Worm (Caenorhabditis elegans) whole organism, L3 larva: ENCODE data around the gene yars-2.
A peak's percentile ranks its signal among the peaks of the same experiment; 100 is the strongest.

Source experiments
- aly-2 ChIP-seq: fragments of 150-350 bp; optimal IDR thresholded peaks from 2 replicates; lab custom pipeline; 2014; ENCODE audit warnings: missing biosample characterization, missing genetic modification characterization
- ama-1 ChIP-seq: fragments of 150-350 bp; optimal IDR thresholded peaks from 2 replicates; lab custom pipeline; 2018
- ceh-28 ChIP-seq: fragments of 150-350 bp; optimal IDR thresholded peaks from 2 replicates; lab custom pipeline; 2014; ENCODE audit warnings: missing biosample characterization, missing genetic modification reagents, missing genetic modification characterization
- ceh-82 ChIP-seq: fragments of 150-350 bp; optimal IDR thresholded peaks from 2 replicates; lab custom pipeline; 2014; ENCODE audit warnings: missing biosample characterization, missing genetic modification characterization
- daf-12 ChIP-seq: fragments of 150-350 bp; optimal IDR thresholded peaks from 2 replicates; lab custom pipeline; 2014; ENCODE audit warnings: missing biosample characterization, missing genetic modification reagents, missing genetic modification characterization
- egl-5 ChIP-seq: fragments of 150-350 bp; optimal IDR thresholded peaks from 2 replicates; lab custom pipeline; 2017; ENCODE audit warnings: missing biosample characterization, missing genetic modification reagents, missing genetic modification characterization, inconsistent platforms
- elt-1 ChIP-seq: fragments of 150-350 bp; optimal IDR thresholded peaks from 2 replicates; lab custom pipeline; 2014; ENCODE audit warnings: missing biosample characterization, missing genetic modification characterization
- elt-2 ChIP-seq: sonication (generic microtip); optimal IDR thresholded peaks from 2 replicates; lab custom pipeline; 2016; ENCODE audit warnings: missing genetic modification reagents, mild to moderate bottlenecking, missing genetic modification characterization, missing compliant biosample characterization
- elt-3 ChIP-seq, 3 experiments: fragments of 150-350 bp in 1 of 3; sonication (generic microtip) in 2 of 3; optimal IDR thresholded peaks; 2 replicates in 2 of 3; 4 replicates in 1 of 3; lab custom pipeline; 2014 to 2017; ENCODE audit warnings: missing biosample characterization in 3 of 3, missing genetic modification characterization in 3 of 3
- fkh-2 ChIP-seq: fragments of 150-350 bp; optimal IDR thresholded peaks from 2 replicates; lab custom pipeline; 2014; ENCODE audit warnings: missing biosample characterization, missing genetic modification reagents, missing genetic modification characterization
- fos-1 ChIP-seq: fragments of 150-350 bp; optimal IDR thresholded peaks from 2 replicates; lab custom pipeline; 2014; ENCODE audit warnings: missing biosample characterization, missing genetic modification characterization
- hmg-11 ChIP-seq: sonication (generic microtip); optimal IDR thresholded peaks from 2 replicates; lab custom pipeline; 2016; ENCODE audit warnings: missing genetic modification characterization, missing compliant biosample characterization
- jun-1 ChIP-seq: fragments of 150-350 bp; optimal IDR thresholded peaks from 2 replicates; lab custom pipeline; 2014; ENCODE audit warnings: missing biosample characterization, missing genetic modification reagents, missing genetic modification characterization
- lin-15B ChIP-seq: fragments of 150-350 bp; optimal IDR thresholded peaks from 2 replicates; lab custom pipeline; 2014; ENCODE audit warnings: missing biosample characterization, missing genetic modification characterization
- lin-39 ChIP-seq: fragments of 150-350 bp; optimal IDR thresholded peaks from 2 replicates; lab custom pipeline; 2018; ENCODE audit warnings: missing biosample characterization, missing genetic modification reagents, missing genetic modification characterization
- lsy-12 ChIP-seq: sonication (generic microtip); optimal IDR thresholded peaks from 2 replicates; lab custom pipeline; 2016; ENCODE audit warnings: mild to moderate bottlenecking, missing genetic modification characterization, missing compliant biosample characterization
- mml-1 ChIP-seq: fragments of 150-350 bp; sonication (generic microtip); optimal IDR thresholded peaks from 3 replicates; lab custom pipeline; 2014; ENCODE audit warnings: missing biosample characterization, missing genetic modification characterization
- nfya-1 ChIP-seq: sonication (generic microtip); optimal IDR thresholded peaks from 2 replicates; lab custom pipeline; 2017; ENCODE audit warnings: missing genetic modification characterization, mild to moderate bottlenecking, missing compliant biosample characterization, antibody characterized with exemption, moderate library complexity; ENCODE audit not compliant: insufficient read depth
- nhr-11 ChIP-seq: fragments of 150-350 bp; optimal IDR thresholded peaks from 2 replicates; lab custom pipeline; 2014; ENCODE audit warnings: missing biosample characterization, missing genetic modification characterization
- nhr-12 ChIP-seq: fragments of 150-350 bp; optimal IDR thresholded peaks from 2 replicates; lab custom pipeline; 2014; ENCODE audit warnings: missing biosample characterization, missing genetic modification characterization
- nhr-23 ChIP-seq: fragments of 150-350 bp; optimal IDR thresholded peaks from 2 replicates; lab custom pipeline; 2014; ENCODE audit warnings: missing biosample characterization, missing genetic modification reagents, missing genetic modification characterization
- nhr-237 ChIP-seq: fragments of 150-350 bp; optimal IDR thresholded peaks from 2 replicates; lab custom pipeline; 2014; ENCODE audit warnings: missing biosample characterization, missing genetic modification characterization
- nhr-25 ChIP-seq: sonication (generic microtip); optimal IDR thresholded peaks from 2 replicates; lab custom pipeline; 2017; ENCODE audit warnings: missing biosample characterization, missing genetic modification characterization
- nhr-43 ChIP-seq: sonication (generic microtip); optimal IDR thresholded peaks from 2 replicates; lab custom pipeline; 2016; ENCODE audit warnings: mild to moderate bottlenecking, missing genetic modification characterization, missing compliant biosample characterization; ENCODE audit not compliant: poor library complexity, severe bottlenecking
- nhr-67 ChIP-seq: fragments of 150-350 bp; optimal IDR thresholded peaks from 2 replicates; lab custom pipeline; 2014; ENCODE audit warnings: missing biosample characterization, missing genetic modification characterization
- pha-4 ChIP-seq: fragments of 150-350 bp; optimal IDR thresholded peaks from 2 replicates; lab custom pipeline; 2014; ENCODE audit warnings: missing biosample characterization, missing genetic modification reagents, missing genetic modification characterization
- pqm-1 ChIP-seq: fragments of 150-350 bp; optimal IDR thresholded peaks from 2 replicates; lab custom pipeline; 2017; ENCODE audit warnings: missing biosample characterization, missing genetic modification characterization, inconsistent platforms
- sea-2 ChIP-seq: fragments of 150-350 bp; sonication (generic microtip); optimal IDR thresholded peaks from 4 replicates; lab custom pipeline; 2014; ENCODE audit warnings: missing biosample characterization, missing genetic modification reagents, missing genetic modification characterization
- snpc-4 ChIP-seq: fragments of 150-350 bp; optimal IDR thresholded peaks from 2 replicates; lab custom pipeline; 2014; ENCODE audit warnings: missing biosample characterization, missing genetic modification characterization
- tbx-2 ChIP-seq: sonication (generic microtip); optimal IDR thresholded peaks from 2 replicates; lab custom pipeline; 2016; ENCODE audit warnings: mild to moderate bottlenecking, missing genetic modification characterization, missing compliant biosample characterization
- unc-62 ChIP-seq: fragments of 150-350 bp; sonication (generic microtip); optimal IDR thresholded peaks from 4 replicates; lab custom pipeline; 2014; ENCODE audit warnings: missing biosample characterization, missing genetic modification reagents, missing genetic modification characterization
- ztf-4 ChIP-seq: fragments of 150-350 bp; optimal IDR thresholded peaks from 2 replicates; lab custom pipeline; 2014; ENCODE audit warnings: missing biosample characterization, missing genetic modification characterization

The yars-2 gene

ce11 chrIV:4705922-4706321 lies 6.5 kb downstream of the yars-2 start:
- TF ChIP-seq sea-2, result no peak
- TF ChIP-seq nfya-1 (tag; lab: Kevin White, UChicago), result peak; percentile 73
- no peak for TF ChIP-seq fkh-2 (tag; lab: Kevin White, UChicago)

ce11 chrIV:4705182-4705581 lies 7.2 kb downstream of the yars-2 start:
- TF ChIP-seq elt-1 (tag; lab: Kevin White, UChicago) (no peak), mml-1 (no peak), elt-3 (tag; optimal IDR thresholded peaks at IDR 0.05; lab: Kevin White, UChicago) (no peak), sea-2 (no peak), nhr-25 (tag; lab: Kevin White, UChicago) (peak; percentile 55), lin-39 (tag; lab: Kevin White, UChicago) (peak; percentile 60), fos-1 (no peak), pha-4 (tag; lab: Kevin White, UChicago) (peak; percentile 67), nhr-43 (tag; lab: Kevin White, UChicago) (no peak), pqm-1 (peak; percentile 47), lsy-12 (tag; lab: Kevin White, UChicago) (peak; percentile 45), elt-2 (tag; lab: Kevin White, UChicago) (peak; percentile 72), daf-12 (no peak), ceh-82 (no peak), hmg-11 (tag; lab: Kevin White, UChicago) (peak; percentile 7), nfya-1 (tag; lab: Kevin White, UChicago) (peak; percentile 92), jun-1 (tag; lab: Kevin White, UChicago) (peak; percentile 58), egl-5 (peak; percentile 7), lin-15B (tag; lab: Kevin White, UChicago) (peak; percentile 68), snpc-4 (peak; percentile 46), nhr-12 (tag; lab: Kevin White, UChicago) (no peak), nhr-23 (tag; lab: Kevin White, UChicago) (peak; percentile 72)
- TF ChIP-seq, all 47 proteins: peak for 13

ce11 chrIV:4703911-4704310 lies 8.5 kb downstream of the yars-2 start, which contains the start of gene ogdh-1:
ogdh-1 (minus strand) TSS chrIV:4704011.
- TF ChIP-seq nfya-1 (tag; lab: Kevin White, UChicago), result no peak
- no peak for TF ChIP-seq unc-62
- no peak for TF ChIP-seq fos-1
- no peak for TF ChIP-seq ceh-82
- TF ChIP-seq nhr-11, result no peak
- TF ChIP-seq fkh-2 (tag; lab: Kevin White, UChicago), result no peak
- no peak for TF ChIP-seq nhr-25 (tag; lab: Kevin White, UChicago)
- no peak for TF ChIP-seq nhr-237 (tag; lab: Kevin White, UChicago)
- TF ChIP-seq elt-1 (tag; lab: Kevin White, UChicago), result no peak
- TF ChIP-seq elt-2 (tag; lab: Kevin White, UChicago), result no peak
- TF ChIP-seq sea-2, result no peak
- TF ChIP-seq daf-12, result no peak
- no peak for TF ChIP-seq elt-3 (tag; optimal IDR thresholded peaks at IDR 0.05; lab: Kevin White, UChicago)
- no peak for TF ChIP-seq tbx-2 (tag; lab: Kevin White, UChicago)
- TF ChIP-seq lin-15B (tag; lab: Kevin White, UChicago), result no peak
- TF ChIP-seq ztf-4 (tag; lab: Kevin White, UChicago), result no peak
- TF ChIP-seq, all 47 proteins: peak for 0

- TF ChIP-seq mml-1 (no peak), nhr-67 (tag; lab: Kevin White, UChicago) (no peak), ztf-4 (tag; lab: Kevin White, UChicago) (no peak), fos-1 (no peak), daf-12 (no peak), ceh-28 (tag; lab: Kevin White, UChicago) (no peak)
These were observed 20.0 kb downstream of the yars-2 start, which contains the start of gene spe-51 for ce11 chrIV:4692463-4692862. spe-51 (plus strand) TSS chrIV:4692763.

ce11 chrIV:4688221-4688620 lies 24.2 kb downstream of the yars-2 start, which contains the start of gene bus-4:
bus-4 (plus strand) TSS chrIV:4688269.
- TF ChIP-seq ama-1 (no peak), elt-3 (tag; optimal IDR thresholded peaks at IDR 0.05; lab: Kevin White, UChicago) (no peak), lin-39 (tag; lab: Kevin White, UChicago) (no peak), elt-2 (tag; lab: Kevin White, UChicago) (no peak), nhr-43 (tag; lab: Kevin White, UChicago) (no peak), aly-2 (tag; lab: Kevin White, UChicago) (no peak), nhr-11 (no peak)
